Worm (Caenorhabditis elegans): ENCODE measurements around the gene asp-3.
A peak's percentile ranks its signal among the peaks of the same experiment; 100 is the strongest.

DNA sequence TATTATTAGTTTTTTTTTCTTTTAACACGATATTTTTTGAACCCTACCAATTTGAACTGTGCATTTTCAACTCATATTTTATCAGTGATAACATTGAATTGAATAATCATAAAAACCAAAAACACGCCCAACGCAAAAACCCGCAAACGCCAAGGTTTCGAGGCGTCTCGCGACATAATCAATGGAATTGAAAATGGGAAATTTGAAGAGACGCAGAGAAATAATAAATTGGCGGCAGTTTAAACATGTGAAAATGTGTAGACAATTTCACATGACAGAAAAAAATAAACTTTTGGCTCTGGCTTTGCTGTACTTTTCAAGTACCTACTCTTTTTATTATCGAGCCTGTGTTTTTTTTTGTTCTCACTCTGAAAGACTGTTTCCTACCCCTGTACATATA, 14.0 kb downstream of the asp-3 start:
- TF ChIP-seq egl-27 (tag; optimal IDR thresholded peaks at IDR 0.05): no peak
- TF ChIP-seq zag-1 (tag; optimal IDR thresholded peaks at IDR 0.05): no peak
- TF ChIP-seq fkh-10 (GFP tag; optimal IDR thresholded peaks at IDR 0.05): no peak
- peak; percentile 85 for TF ChIP-seq elt-2 (tag; optimal IDR thresholded peaks at IDR 0.05)
- no peak for TF ChIP-seq mdl-1 (tag; optimal IDR thresholded peaks at IDR 0.05)
- TF ChIP-seq pha-4 (tag; optimal IDR thresholded peaks at IDR 0.05): peak; percentile 83
- no peak for TF ChIP-seq nhr-11 (tag; optimal IDR thresholded peaks at IDR 0.05)
- TF ChIP-seq snpc-4 (tag; optimal IDR thresholded peaks at IDR 0.05): peak; percentile 4
